Fruit fly (Drosophila melanogaster): Measurements from ENCODE around the gene vnd.

DNA sequence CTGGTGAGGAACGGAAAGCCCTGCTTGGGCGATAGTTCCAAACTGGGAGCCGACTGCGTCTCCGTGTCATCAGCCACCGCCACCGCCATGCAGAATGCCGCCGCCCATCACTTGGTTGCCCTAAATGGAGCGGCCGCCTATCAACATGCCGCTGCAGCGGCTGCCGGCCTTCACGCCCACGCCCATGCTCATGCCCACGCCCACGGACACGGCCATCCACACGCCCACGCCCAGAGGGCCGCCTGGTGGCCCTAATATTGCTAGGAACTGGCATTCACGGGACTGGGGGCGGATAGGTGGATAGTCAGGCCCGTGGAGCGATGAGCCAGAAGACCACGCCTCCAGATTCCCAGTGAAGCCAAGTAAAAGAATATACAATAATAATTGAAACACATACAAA lies 15.1 kb downstream of the vnd start:
- TF ChIP-seq salr (GFP tag; optimal IDR thresholded peaks at IDR 0.05) = no peak
- no peak for TF ChIP-seq acj6 (GFP tag; optimal IDR thresholded peaks at IDR 0.05)
- TF ChIP-seq Ets21C (GFP tag; optimal IDR thresholded peaks at IDR 0.05) = no peak

All from whole organism, prepupa.